Fruit fly (Drosophila melanogaster): ENCODE results near the gene tey.
A peak's percentile ranks its signal among the peaks of the same experiment; 100 is the strongest.

The tey gene

DNA sequence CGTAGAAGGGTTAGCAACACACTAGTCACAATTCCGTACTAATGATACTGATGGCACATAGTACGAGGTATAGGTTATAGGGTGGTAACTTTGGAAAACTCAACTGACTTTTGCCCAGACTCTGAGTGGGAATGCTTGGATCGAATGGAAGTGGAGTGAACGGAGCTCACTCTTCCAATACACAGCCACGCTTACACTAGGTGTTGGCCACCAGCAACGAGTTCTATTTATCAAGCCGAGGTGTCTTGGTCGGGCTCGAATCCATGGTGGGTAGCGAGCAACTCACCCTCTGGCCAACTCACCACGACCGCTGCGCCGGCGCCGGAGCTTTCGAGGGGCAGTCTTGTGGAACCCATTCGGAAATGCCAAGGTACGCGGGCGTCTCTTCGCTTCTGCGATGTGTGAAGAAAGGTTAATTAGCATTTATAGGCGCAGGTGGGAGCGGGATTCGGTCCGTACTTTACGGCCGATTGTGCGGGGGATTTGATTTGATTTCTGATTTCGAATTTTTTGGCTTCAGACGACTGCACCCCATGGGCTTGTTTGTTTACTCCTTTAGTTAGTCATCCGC is 31.2 kb upstream of the tey start, which contains the start of gene verm:
verm (minus strand) TSS at position 204 of the 571 bp plus-strand sequence.
- TF ChIP-seq Bgb (GFP tag; IDR thresholded peaks at IDR 0.05; ENCODE audit: partially characterized antibody) (peak; percentile 58), CG8765 (GFP tag; IDR thresholded peaks at IDR 0.05) (peak; percentile 47; the same call in 1 of the 2 replicates), CG7372 (GFP tag; IDR thresholded peaks at IDR 0.05) (no peak), sd (tag; optimal IDR thresholded peaks at IDR 0.05) (peak; percentile 25), her (GFP tag; optimal IDR thresholded peaks at IDR 0.05) (no peak), lab (GFP tag; optimal IDR thresholded peaks at IDR 0.05) (peak; percentile 19), Jarid2 (GFP tag; optimal IDR thresholded peaks at IDR 0.05) (peak; percentile 61), CG12769 (tag; optimal IDR thresholded peaks at IDR 0.05) (peak; percentile 67), lilli (GFP tag; optimal IDR thresholded peaks at IDR 0.05) (peak; percentile 19), CG7987 (GFP tag; optimal IDR thresholded peaks at IDR 0.05) (peak; percentile 18), emc (GFP tag; optimal IDR thresholded peaks at IDR 0.05) (no peak), CG6791 (GFP tag; IDR thresholded peaks at IDR 0.05; ENCODE audit: partially characterized antibody) (0 out of 3 replicates have a peak, but pooled peaks have one; percentile 48), z (GFP tag; IDR thresholded peaks at IDR 0.05) (0 out of 3 replicates have a peak, but pooled peaks have one; percentile 27), CG11093 (GFP tag; IDR thresholded peaks at IDR 0.05) (peak; percentile 17; the same call in 1 of the 3 replicates), Fer1 (GFP tag; optimal IDR thresholded peaks at IDR 0.05) (peak; percentile 5), Opbp (GFP tag; IDR thresholded peaks at IDR 0.05; ENCODE audit: partially characterized antibody) (0 out of 3 replicates have a peak, but pooled peaks have one; percentile 33), CG13287 (GFP tag; IDR thresholded peaks at IDR 0.05; ENCODE audit: partially characterized antibody) (peak; percentile 18; the same call in 1 of the 2 replicates), Deaf1 (tag; optimal IDR thresholded peaks at IDR 0.05) (peak; percentile 44), ap (GFP tag; IDR thresholded peaks at IDR 0.05) (no peak), Blimp-1 (GFP tag; optimal IDR thresholded peaks at IDR 0.05) (peak; percentile 38), NFAT (GFP tag; IDR thresholded peaks at IDR 0.05) (no peak), ssp (GFP tag; IDR thresholded peaks at IDR 0.05) (no peak), HHEX (GFP tag; optimal IDR thresholded peaks at IDR 0.05) (peak; percentile 24), Nf-YC (tag; optimal IDR thresholded peaks at IDR 0.05) (no peak), sob (GFP tag; IDR thresholded peaks at IDR 0.05) (0 out of 2 replicates have a peak, but pooled peaks have one; percentile 28), CG13894 (tag; optimal IDR thresholded peaks at IDR 0.05) (peak; percentile 35), chinmo (GFP tag; IDR thresholded peaks at IDR 0.05; ENCODE audit: partially characterized antibody) (0 out of 4 replicates have a peak, but pooled peaks have one; percentile 50), repo (GFP tag; optimal IDR thresholded peaks at IDR 0.05) (no peak), Med (GFP tag) (peak; percentile 76), CG32532 (GFP tag; IDR thresholded peaks at IDR 0.05) (peak; percentile 38; the same call in 1 of the 2 replicates), CG17328 (GFP tag; IDR thresholded peaks at IDR 0.05) (0 out of 2 replicates have a peak, but pooled peaks have one; percentile 11), CG12071 (GFP tag; optimal IDR thresholded peaks at IDR 0.05) (no peak), CG8359 (GFP tag; optimal IDR thresholded peaks at IDR 0.05; ENCODE audit: borderline replicate concordance) (no peak), CG14441 (GFP tag; IDR thresholded peaks at IDR 0.05) (no peak), CG6254 (GFP tag; optimal IDR thresholded peaks at IDR 0.05) (no peak), vvl (GFP tag; IDR thresholded peaks at IDR 0.05) (peak; percentile 69; the same call in 1 of the 2 replicates), CG8290 (GFP tag; optimal IDR thresholded peaks at IDR 0.05) (no peak), CG8290 (tag; optimal IDR thresholded peaks at IDR 0.05) (peak in 1 of 2 experiments; percentile 55), Adf1 (GFP tag; IDR thresholded peaks at IDR 0.05) (peak; percentile 8; the same call in 1 of the 2 replicates), nom (GFP tag; optimal IDR thresholded peaks at IDR 0.05) (peak; percentile 49), Dbx (GFP tag; IDR thresholded peaks at IDR 0.05) (peak; percentile 44; the same call in 1 of the 3 replicates)
